Worm (Caenorhabditis elegans) whole organism, L2 larva: ENCODE results near the gene srh-166.

Source experiments
- R02D3.7 ChIP-seq: fragments of 150-350 bp; optimal IDR thresholded peaks from 2 replicates; lab custom pipeline; 2014; ENCODE audit warnings: missing biosample characterization, missing genetic modification characterization
- dmd-4 ChIP-seq: sonication (generic microtip); optimal IDR thresholded peaks from 2 replicates; lab custom pipeline; 2017; ENCODE audit warnings: missing biosample characterization, missing genetic modification characterization

- TF ChIP-seq dmd-4 (tag; lab: Kevin White, UChicago) (no peak), R02D3.7 (tag; lab: Kevin White, UChicago) (no peak)
Measured at ce11 chrV:20493271-20494231, 32.1 kb downstream of the srh-166 start, which contains the start of gene B0250.5.
